Worm (Caenorhabditis elegans) whole organism, young adult: ENCODE data around the gene mdt-26.
"Not testable (repeated sequence)": the region's sequence is repeated elsewhere in the genome, so short reads cannot be mapped to it uniquely, and the experiment has no call there.

Source experiments
- B0336.3 ChIP-seq: fragments of 200-800 bp; sonication (Bioruptor generic); IDR thresholded peaks from 2 replicates; pipeline ENCODE4 v1.3.6; 2022; ENCODE audit warnings: missing genetic modification characterization, missing compliant biosample characterization
- D2030.7 ChIP-seq: fragments of 200-800 bp; sonication (Bioruptor generic); IDR thresholded peaks from 2 replicates; pipeline ENCODE4 v1.3.6; 2022; ENCODE audit warnings: missing genetic modification reagents, missing genetic modification characterization, missing compliant biosample characterization
- F23B12.7 ChIP-seq: sonication (generic microtip); optimal IDR thresholded peaks from 2 replicates; lab custom pipeline; 2017; ENCODE audit warnings: missing genetic modification characterization, mild to moderate bottlenecking, missing compliant biosample characterization, antibody characterized with exemption, moderate library complexity; ENCODE audit not compliant: insufficient read depth
- F33H1.4 ChIP-seq: fragments of 200-800 bp; sonication (Bioruptor generic); IDR thresholded peaks from 2 replicates; pipeline ENCODE4 v1.3.6; 2022; ENCODE audit warnings: missing genetic modification reagents, missing genetic modification characterization, missing compliant biosample characterization
- F52B5.7 ChIP-seq: sonication (generic microtip); optimal IDR thresholded peaks from 2 replicates; lab custom pipeline; 2016; ENCODE audit warnings: mild to moderate bottlenecking, missing genetic modification characterization, missing compliant biosample characterization
- Y53G8AR.9 ChIP-seq: fragments of 200-800 bp; sonication (Bioruptor generic); conservative IDR thresholded peaks from 2 replicates; pipeline ENCODE4 v1.3.6; 2022; ENCODE audit warnings: missing genetic modification reagents, missing genetic modification characterization, missing compliant biosample characterization
- Y67H2A.10 ChIP-seq: fragments of 200-800 bp; sonication (Bioruptor generic); conservative IDR thresholded peaks from 2 replicates; pipeline ENCODE4 v1.3.6; 2022; ENCODE audit warnings: missing genetic modification reagents, missing genetic modification characterization, missing compliant biosample characterization
- aptf-3 ChIP-seq: fragments of 200-800 bp; sonication (Bioruptor generic); IDR thresholded peaks from 2 replicates; pipeline ENCODE4 v1.3.6; 2022; ENCODE audit warnings: missing genetic modification characterization, missing compliant biosample characterization
- ceh-79 ChIP-seq: sonication (generic microtip); optimal IDR thresholded peaks from 2 replicates; lab custom pipeline; 2017; ENCODE audit warnings: mild to moderate bottlenecking, missing genetic modification characterization, missing compliant biosample characterization
- ceh-91 ChIP-seq: fragments of 200-800 bp; sonication (Bioruptor generic); IDR thresholded peaks from 2 replicates; pipeline ENCODE4 v1.3.6; 2022; ENCODE audit warnings: missing genetic modification reagents, missing genetic modification characterization, missing compliant biosample characterization
- dpff-1 ChIP-seq: sonication (generic microtip); optimal IDR thresholded peaks from 2 replicates; lab custom pipeline; 2017; ENCODE audit warnings: mild to moderate bottlenecking, missing genetic modification characterization, missing compliant biosample characterization
- hlh-12 ChIP-seq: sonication (generic microtip); optimal IDR thresholded peaks from 2 replicates; lab custom pipeline; 2016; ENCODE audit warnings: missing genetic modification characterization, missing compliant biosample characterization
- hlh-26 ChIP-seq: fragments of 200-800 bp; sonication (Bioruptor generic); conservative IDR thresholded peaks from 2 replicates; pipeline ENCODE4 v1.3.6; 2022; ENCODE audit warnings: missing genetic modification reagents, missing genetic modification characterization, missing compliant biosample characterization
- hmg-1.2 ChIP-seq: fragments of 200-800 bp; sonication (Bioruptor generic); IDR thresholded peaks from 2 replicates; pipeline ENCODE4 v1.3.6; 2022; ENCODE audit warnings: missing genetic modification reagents, missing genetic modification characterization, missing compliant biosample characterization
- let-607 ChIP-seq, 2 experiments: fragments of 200-800 bp in 1 of 2; sonication (Bioruptor generic) in 1 of 2; sonication (generic microtip) in 1 of 2; optimal IDR thresholded peaks; 2 replicates each; lab custom pipeline; 2016 to 2018; ENCODE audit warnings: mild to moderate bottlenecking in 2 of 2, missing compliant biosample characterization in 2 of 2, missing genetic modification characterization in 2 of 2, moderate library complexity in 2 of 2, missing genotype in 1 of 2
- lin-35 ChIP-seq, 3 experiments: fragments of 150-350 bp in 2 of 3; sonication (generic microtip) in 1 of 3; optimal IDR thresholded peaks; 2 replicates each; lab custom pipeline; 2014 to 2018; ENCODE audit warnings: missing biosample characterization in 3 of 3, missing genetic modification characterization in 3 of 3, missing genetic modification reagents in 3 of 3
- lir-1 ChIP-seq: fragments of 200-800 bp; sonication (Bioruptor generic); conservative IDR thresholded peaks from 2 replicates; pipeline ENCODE4 v1.3.6; 2022; ENCODE audit warnings: missing genetic modification reagents, missing genetic modification characterization, missing compliant biosample characterization
- madf-10 ChIP-seq: sonication (generic microtip); optimal IDR thresholded peaks from 2 replicates; lab custom pipeline; 2016; ENCODE audit warnings: mild to moderate bottlenecking, missing genetic modification characterization, missing compliant biosample characterization
- madf-3 ChIP-seq: fragments of 200-800 bp; sonication (Bioruptor generic); IDR thresholded peaks from 2 replicates; pipeline ENCODE4 v1.3.6; 2022; ENCODE audit warnings: missing genetic modification reagents, missing genetic modification characterization, missing compliant biosample characterization
- mcd-1 ChIP-seq: fragments of 200-800 bp; sonication (Bioruptor generic); IDR thresholded peaks from 2 replicates; pipeline ENCODE4 v1.3.6; 2022; ENCODE audit warnings: missing genetic modification reagents, missing genetic modification characterization, missing compliant biosample characterization
- mes-4 ChIP-seq: sonication (generic microtip); optimal IDR thresholded peaks from 2 replicates; lab custom pipeline; 2016; ENCODE audit warnings: missing genotype, missing genetic modification characterization, missing compliant biosample characterization
- mxl-1 ChIP-seq: sonication (generic microtip); optimal IDR thresholded peaks from 2 replicates; lab custom pipeline; 2016; ENCODE audit warnings: missing genetic modification characterization, missing compliant biosample characterization
- nhr-120 ChIP-seq: fragments of 200-800 bp; sonication (Bioruptor generic); IDR thresholded peaks from 2 replicates; pipeline ENCODE4 v1.3.6; 2022; ENCODE audit warnings: missing genetic modification characterization, missing compliant biosample characterization
- nhr-179 ChIP-seq: sonication (generic microtip); optimal IDR thresholded peaks from 2 replicates; lab custom pipeline; 2016; ENCODE audit warnings: mild to moderate bottlenecking, missing genetic modification characterization, missing compliant biosample characterization
- nhr-80 ChIP-seq: sonication (generic microtip); optimal IDR thresholded peaks from 2 replicates; lab custom pipeline; 2016; ENCODE audit warnings: missing genetic modification characterization, missing compliant biosample characterization
- rec-8 ChIP-seq, 2 experiments: sonication (generic microtip); optimal IDR thresholded peaks; 2 replicates each; lab custom pipeline; 2016; ENCODE audit warnings: mild to moderate bottlenecking in 2 of 2, missing genetic modification characterization in 2 of 2, missing genetic modification reagents in 2 of 2, missing genotype in 2 of 2, missing biosample characterization in 1 of 2, missing compliant biosample characterization in 1 of 2, moderate library complexity in 1 of 2
- repo-1 ChIP-seq: sonication (generic microtip); optimal IDR thresholded peaks from 2 replicates; lab custom pipeline; 2017; ENCODE audit warnings: mild to moderate bottlenecking, missing genetic modification characterization, missing compliant biosample characterization
- snpc-1.1 ChIP-seq: sonication (generic microtip); optimal IDR thresholded peaks from 2 replicates; lab custom pipeline; 2017; ENCODE audit warnings: missing genetic modification characterization, mild to moderate bottlenecking, missing compliant biosample characterization, antibody characterized with exemption, moderate library complexity, missing genotype, missing genetic modification reagents; ENCODE audit not compliant: insufficient read depth
- snpc-4 ChIP-seq, 5 experiments: fragments of 150-350 bp in 1 of 5; sonication (generic microtip) in 4 of 5; optimal IDR thresholded peaks; 2 replicates each; lab custom pipeline; 2014 to 2018; ENCODE audit warnings: missing genetic modification characterization in 5 of 5, missing biosample characterization in 3 of 5, antibody characterized with exemption in 2 of 5, mild to moderate bottlenecking in 2 of 5, missing compliant biosample characterization in 2 of 5, missing genotype in 2 of 5, moderate library complexity in 2 of 5, missing genetic modification reagents in 1 of 5
- sptf-2 ChIP-seq: fragments of 200-800 bp; sonication (Bioruptor generic); optimal IDR thresholded peaks from 2 replicates; lab custom pipeline; 2018; ENCODE audit warnings: mild to moderate bottlenecking, missing genetic modification characterization, missing compliant biosample characterization
- tbp1 ChIP-seq: fragments of 200-800 bp; sonication (Bioruptor generic); optimal IDR thresholded peaks from 2 replicates; lab custom pipeline; 2018; ENCODE audit warnings: mild to moderate bottlenecking, missing genetic modification characterization, missing compliant biosample characterization
- tlf-1 ChIP-seq: fragments of 200-800 bp; sonication (Bioruptor generic); optimal IDR thresholded peaks from 2 replicates; lab custom pipeline; 2018; ENCODE audit warnings: mild to moderate bottlenecking, missing genetic modification characterization, missing compliant biosample characterization
- ztf-18 ChIP-seq: sonication (generic microtip); optimal IDR thresholded peaks from 2 replicates; lab custom pipeline; 2016; ENCODE audit warnings: missing genotype, mild to moderate bottlenecking, missing genetic modification characterization, missing compliant biosample characterization
- ztf-6 ChIP-seq: fragments of 200-800 bp; sonication (Bioruptor generic); IDR thresholded peaks from 2 replicates; pipeline ENCODE4 v1.3.6; 2022; ENCODE audit warnings: missing genetic modification reagents, missing genetic modification characterization, missing compliant biosample characterization

mdt-26 gene

ce11 chrII:5688959-5689358, 28.0 kb downstream of the mdt-26 start, which contains the start of gene C25H3.11 (continued):
- TF ChIP-seq lin-35 (GFP tag; optimal IDR thresholded peaks at IDR 0.05; lab: Kevin White, UChicago) (peak in 1 of 3 experiments; percentile 2), nhr-179 (tag; lab: Kevin White, UChicago) (no peak), hmg-1.2 (0 out of 2 replicates have a peak, but pooled peaks have one; percentile 19), D2030.7 (GFP tag; lab: Robert Waterston, UW) (0 out of 2 replicates have a peak, but pooled peaks have one; percentile 21), B0336.3 (GFP tag; lab: Robert Waterston, UW) (peak; percentile 31), Y53G8AR.9 (GFP tag; lab: Robert Waterston, UW) (peak; percentile 29; the same call in 1 of the 2 replicates), tbp1 (GFP tag; lab: Kevin White, UChicago) (peak; percentile 41), tlf-1 (GFP tag; lab: Kevin White, UChicago) (peak; percentile 21), snpc-4 (GFP tag; optimal IDR thresholded peaks at IDR 0.05; lab: Kevin White, UChicago) (no peak), snpc-4 (tag; optimal IDR thresholded peaks at IDR 0.05; lab: Kevin White, UChicago) (peak in 3 of 4 experiments; percentile 10 to 46 (median 33)), F52B5.7 (no peak), hlh-26 (no peak), madf-3 (GFP tag; lab: Robert Waterston, UW) (no peak)

- no peak for TF ChIP-seq nhr-179 (tag; lab: Kevin White, UChicago)
- no peak for TF ChIP-seq nhr-120
- no peak for TF ChIP-seq mcd-1 (GFP tag; lab: Robert Waterston, UW)
- no peak for TF ChIP-seq snpc-4 (GFP tag; optimal IDR thresholded peaks at IDR 0.05; lab: Kevin White, UChicago)
- TF ChIP-seq snpc-4 (tag; optimal IDR thresholded peaks at IDR 0.05; lab: Kevin White, UChicago), result peak in 1 of 4 experiments; percentile 23
- no peak for TF ChIP-seq hlh-12 (tag; lab: Kevin White, UChicago)
- peak; percentile 2 for TF ChIP-seq snpc-1.1 (tag; lab: Kevin White, UChicago)
- no peak for TF ChIP-seq madf-3 (GFP tag; lab: Robert Waterston, UW)
These were observed 30.3 kb downstream of the mdt-26 start, which contains the start of the genes ndub-5 and eif-2D for ce11 chrII:5691216-5691771. Gene ndub-5 (minus strand): TSS chrII:5691353. Gene eif-2D (plus strand): TSS chrII:5691721.

ce11 chrII:5692919-5693318, 31.9 kb downstream of the mdt-26 start:
- TF ChIP-seq snpc-4 (GFP tag; optimal IDR thresholded peaks at IDR 0.05; lab: Kevin White, UChicago), result not testable (repeated sequence)
- TF ChIP-seq snpc-4 (tag; optimal IDR thresholded peaks at IDR 0.05; lab: Kevin White, UChicago) (peak in 2 of 4 experiments; percentile 64 to 82), snpc-1.1 (tag; lab: Kevin White, UChicago) (peak; percentile 56)

ce11 chrII:5693893-5694292, 32.9 kb downstream of the mdt-26 start, which contains the start of gene C25H3.3:
Gene C25H3.3 (plus strand): TSS chrII:5694193.
- TF ChIP-seq Y67H2A.10 (GFP tag; lab: Robert Waterston, UW) (no peak), mes-4 (tag; lab: Kevin White, UChicago) (no peak), ztf-18 (no peak), repo-1 (tag; lab: Kevin White, UChicago) (no peak), ceh-79 (tag; lab: Kevin White, UChicago) (no peak), ceh-91 (GFP tag; lab: Robert Waterston, UW) (no peak), rec-8 (tag; optimal IDR thresholded peaks at IDR 0.05; lab: Kevin White, UChicago) (no peak), ztf-6 (GFP tag; lab: Robert Waterston, UW) (no peak), sptf-2 (GFP tag; lab: Kevin White, UChicago) (no peak), dpff-1 (tag; lab: Kevin White, UChicago) (no peak), lir-1 (GFP tag; lab: Robert Waterston, UW) (no peak), let-607 (tag; optimal IDR thresholded peaks at IDR 0.05; lab: Kevin White, UChicago) (no peak), F23B12.7 (tag; lab: Kevin White, UChicago) (no peak), mxl-1 (tag; lab: Kevin White, UChicago) (no peak), nhr-80 (tag; lab: Kevin White, UChicago) (no peak), aptf-3 (GFP tag; lab: Robert Waterston, UW) (no peak), F33H1.4 (no peak), madf-10 (no peak)
